Worm (Caenorhabditis elegans) whole organism, L3 larva: Measurements from ENCODE around the gene set-4.

Experiments used
- aly-2 ChIP-seq: fragments of 150-350 bp; optimal IDR thresholded peaks from 2 replicates; lab custom pipeline; 2014; ENCODE audit warnings: missing biosample characterization, missing genetic modification characterization
- ama-1 ChIP-seq: fragments of 150-350 bp; optimal IDR thresholded peaks from 2 replicates; lab custom pipeline; 2018
- daf-12 ChIP-seq: fragments of 150-350 bp; optimal IDR thresholded peaks from 2 replicates; lab custom pipeline; 2014; ENCODE audit warnings: missing biosample characterization, missing genetic modification reagents, missing genetic modification characterization
- fkh-10 ChIP-seq: sonication (generic microtip); optimal IDR thresholded peaks from 2 replicates; lab custom pipeline; 2017; ENCODE audit warnings: missing biosample characterization, missing genetic modification reagents, missing genetic modification characterization
- jun-1 ChIP-seq: fragments of 150-350 bp; optimal IDR thresholded peaks from 2 replicates; lab custom pipeline; 2014; ENCODE audit warnings: missing biosample characterization, missing genetic modification reagents, missing genetic modification characterization
- nhr-12 ChIP-seq: fragments of 150-350 bp; optimal IDR thresholded peaks from 2 replicates; lab custom pipeline; 2014; ENCODE audit warnings: missing biosample characterization, missing genetic modification characterization
- nhr-237 ChIP-seq: fragments of 150-350 bp; optimal IDR thresholded peaks from 2 replicates; lab custom pipeline; 2014; ENCODE audit warnings: missing biosample characterization, missing genetic modification characterization
- pha-4 ChIP-seq: fragments of 150-350 bp; optimal IDR thresholded peaks from 2 replicates; lab custom pipeline; 2014; ENCODE audit warnings: missing biosample characterization, missing genetic modification reagents, missing genetic modification characterization
- sea-2 ChIP-seq: fragments of 150-350 bp; sonication (generic microtip); optimal IDR thresholded peaks from 4 replicates; lab custom pipeline; 2014; ENCODE audit warnings: missing biosample characterization, missing genetic modification reagents, missing genetic modification characterization

DNA sequence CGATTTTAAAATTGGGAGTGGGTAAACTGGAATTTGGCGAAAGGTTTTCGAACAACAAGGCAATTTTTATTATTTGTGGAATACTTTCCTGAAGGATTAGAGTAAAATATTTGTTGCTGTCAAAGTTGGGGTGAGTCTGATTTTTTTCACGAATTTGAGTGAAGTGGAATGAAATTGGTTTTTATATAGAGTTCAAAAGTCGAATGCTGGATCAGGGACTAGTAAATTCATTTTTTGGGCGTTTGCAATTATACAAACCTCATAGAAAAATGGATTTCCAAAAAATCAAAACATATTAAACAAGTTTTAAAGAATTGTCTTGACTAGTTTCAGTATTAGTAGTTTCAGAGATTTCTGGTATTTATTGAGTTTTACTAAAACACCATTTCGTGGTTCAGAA lies 8.8 kb upstream of the set-4 start, which contains the start of gene C32D5.7:
- TF ChIP-seq jun-1 (tag; lab: Kevin White, UChicago) = no peak
- TF ChIP-seq pha-4 (tag; lab: Kevin White, UChicago) = no peak
- TF ChIP-seq aly-2 (tag; lab: Kevin White, UChicago) = no peak
- TF ChIP-seq nhr-237 (tag; lab: Kevin White, UChicago) = no peak
- no peak for TF ChIP-seq nhr-12 (tag; lab: Kevin White, UChicago)
- no peak for TF ChIP-seq fkh-10 (GFP tag; lab: Kevin White, UChicago)
- TF ChIP-seq daf-12 (tag; lab: Kevin White, UChicago) = no peak
- TF ChIP-seq sea-2 (GFP tag; lab: Kevin White, UChicago) = no peak
- TF ChIP-seq ama-1 (lab: Kevin White, UChicago) = no peak
